Worm (Caenorhabditis elegans): ENCODE data around the gene trx-2.

Gene trx-2

DNA sequence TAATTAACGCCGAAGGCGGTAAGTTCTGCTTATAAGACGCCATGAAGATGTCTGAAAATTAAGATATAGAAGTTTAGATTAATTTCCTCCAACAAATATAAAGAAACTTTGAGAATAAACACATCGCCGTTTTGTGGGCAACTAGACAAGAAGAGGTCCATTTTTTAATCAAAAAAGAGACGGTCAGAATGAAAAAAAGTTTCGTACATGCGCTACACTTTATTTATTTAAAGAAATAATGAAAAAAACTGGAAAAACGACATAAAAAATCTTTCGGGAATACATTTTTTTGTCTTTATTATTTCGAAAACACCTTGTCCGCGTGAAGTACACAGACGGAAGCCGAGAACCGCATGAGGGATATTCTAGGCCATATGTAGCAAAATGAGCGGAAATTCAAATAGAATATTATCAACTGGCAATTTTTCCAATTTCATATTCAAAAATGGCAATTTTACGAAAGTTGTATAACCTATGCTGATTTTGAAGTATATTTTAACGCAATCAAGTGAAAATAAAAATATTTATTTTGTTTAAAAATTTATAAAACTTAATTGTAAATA lies 41.4 kb downstream of the trx-2 start, which contains the start of gene sluh-7 (continued):
- TF ChIP-seq C38D4.7 (GFP tag; optimal IDR thresholded peaks at IDR 0.05) (no peak), ceh-31 (tag; optimal IDR thresholded peaks at IDR 0.05) (peak; percentile 96), lin-11 (tag; optimal IDR thresholded peaks at IDR 0.05) (no peak), ceh-19 (GFP tag; optimal IDR thresholded peaks at IDR 0.05) (no peak), unc-86 (tag; optimal IDR thresholded peaks at IDR 0.05) (peak; percentile 68), unc-3 (GFP tag; conservative IDR thresholded peaks at IDR 0.05) (no peak), unc-3 (tag; optimal IDR thresholded peaks at IDR 0.05) (no peak), gmeb-2 (tag; optimal IDR thresholded peaks at IDR 0.05) (no peak), fax-1 (tag; optimal IDR thresholded peaks at IDR 0.05) (peak; percentile 74), K02D7.2 (tag; optimal IDR thresholded peaks at IDR 0.05) (no peak), sox-2 (GFP tag; IDR thresholded peaks at IDR 0.05) (no peak), ceh-9 (tag; optimal IDR thresholded peaks at IDR 0.05) (no peak), hlh-8 (tag; optimal IDR thresholded peaks at IDR 0.05) (peak; percentile 91), Y22D7AL.16 (tag; optimal IDR thresholded peaks at IDR 0.05) (no peak), ceh-24 (tag; optimal IDR thresholded peaks at IDR 0.05) (no peak), hlh-30 (tag; optimal IDR thresholded peaks at IDR 0.05; ENCODE audit: insufficient read depth) (no peak), ahr-1 (tag; optimal IDR thresholded peaks at IDR 0.05) (peak; percentile 52), ceh-14 (tag; optimal IDR thresholded peaks at IDR 0.05) (peak; percentile 73), pha-2 (tag; optimal IDR thresholded peaks at IDR 0.05) (peak; percentile 8), odd-2 (tag; optimal IDR thresholded peaks at IDR 0.05) (no peak), ceh-22 (tag; optimal IDR thresholded peaks at IDR 0.05) (no peak), nfya-1 (tag; optimal IDR thresholded peaks at IDR 0.05) (peak; percentile 50), hlh-6 (tag; optimal IDR thresholded peaks at IDR 0.05) (no peak), unc-42 (tag; optimal IDR thresholded peaks at IDR 0.05) (peak; percentile 11), lim-6 (tag; optimal IDR thresholded peaks at IDR 0.05) (peak; percentile 72), nhr-11 (tag; optimal IDR thresholded peaks at IDR 0.05) (no peak), T23F11.4 (GFP tag; optimal IDR thresholded peaks at IDR 0.05) (no peak), fkh-6 (tag; optimal IDR thresholded peaks at IDR 0.05) (peak; percentile 79), ceh-18 (tag; optimal IDR thresholded peaks at IDR 0.05) (peak; percentile 32), tbx-2 (tag; optimal IDR thresholded peaks at IDR 0.05) (peak; percentile 95), K09A11.1 (tag; optimal IDR thresholded peaks at IDR 0.05; ENCODE audit: insufficient read depth) (no peak), ets-4 (tag; optimal IDR thresholded peaks at IDR 0.05) (peak; percentile 90), syd-9 (tag; optimal IDR thresholded peaks at IDR 0.05) (no peak), dve-1 (tag; optimal IDR thresholded peaks at IDR 0.05) (no peak), ceh-6 (GFP tag; optimal IDR thresholded peaks at IDR 0.05) (no peak), ceh-34 (tag; optimal IDR thresholded peaks at IDR 0.05) (peak; percentile 52), tbx-7 (tag; optimal IDR thresholded peaks at IDR 0.05) (peak; percentile 93), pha-4 (tag; optimal IDR thresholded peaks at IDR 0.05) (no peak)

DNA sequence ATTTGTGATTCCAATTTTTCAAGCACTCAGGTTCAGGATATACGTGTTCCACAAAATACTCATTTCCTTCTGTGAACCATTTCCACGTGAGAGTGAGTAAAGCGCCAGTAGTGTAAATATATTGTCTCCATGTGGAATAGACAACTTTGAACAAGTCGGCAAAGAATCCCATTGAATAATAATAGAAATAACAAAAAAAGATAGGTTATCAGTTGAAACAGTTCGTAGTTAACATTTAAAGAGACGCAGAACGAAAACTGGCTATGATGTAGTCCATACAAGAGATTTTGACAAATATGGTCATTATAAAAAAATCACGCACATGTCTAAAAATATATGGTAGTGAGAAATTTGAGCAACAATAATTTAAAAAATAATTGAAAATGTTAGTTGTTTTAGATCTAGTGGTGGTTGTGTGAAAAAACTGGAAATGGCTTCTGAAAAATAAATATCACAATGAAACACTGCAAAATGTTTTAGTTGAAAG lies 43.0 kb downstream of the trx-2 start, which contains the start of gene ceeh-2:
Gene ceeh-2, minus strand, starts transcription at position 437 of the 487 bp plus-strand sequence.
- TF ChIP-seq fkh-6 (tag; optimal IDR thresholded peaks at IDR 0.05) (no peak), ceh-45 (GFP tag; IDR thresholded peaks at IDR 0.05) (no peak), ceh-2 (tag; optimal IDR thresholded peaks at IDR 0.05) (no peak), lim-6 (tag; optimal IDR thresholded peaks at IDR 0.05) (no peak), lin-11 (tag; optimal IDR thresholded peaks at IDR 0.05) (no peak), nhr-232 (tag; optimal IDR thresholded peaks at IDR 0.05) (no peak), unc-3 (GFP tag; conservative IDR thresholded peaks at IDR 0.05) (no peak), unc-3 (tag; optimal IDR thresholded peaks at IDR 0.05) (no peak), ceh-31 (tag; optimal IDR thresholded peaks at IDR 0.05) (no peak), pax-1 (tag; optimal IDR thresholded peaks at IDR 0.05) (no peak)

Data from whole organism, late embryonic.